Worm (Caenorhabditis elegans): ENCODE measurements around the gene git-1.

DNA sequence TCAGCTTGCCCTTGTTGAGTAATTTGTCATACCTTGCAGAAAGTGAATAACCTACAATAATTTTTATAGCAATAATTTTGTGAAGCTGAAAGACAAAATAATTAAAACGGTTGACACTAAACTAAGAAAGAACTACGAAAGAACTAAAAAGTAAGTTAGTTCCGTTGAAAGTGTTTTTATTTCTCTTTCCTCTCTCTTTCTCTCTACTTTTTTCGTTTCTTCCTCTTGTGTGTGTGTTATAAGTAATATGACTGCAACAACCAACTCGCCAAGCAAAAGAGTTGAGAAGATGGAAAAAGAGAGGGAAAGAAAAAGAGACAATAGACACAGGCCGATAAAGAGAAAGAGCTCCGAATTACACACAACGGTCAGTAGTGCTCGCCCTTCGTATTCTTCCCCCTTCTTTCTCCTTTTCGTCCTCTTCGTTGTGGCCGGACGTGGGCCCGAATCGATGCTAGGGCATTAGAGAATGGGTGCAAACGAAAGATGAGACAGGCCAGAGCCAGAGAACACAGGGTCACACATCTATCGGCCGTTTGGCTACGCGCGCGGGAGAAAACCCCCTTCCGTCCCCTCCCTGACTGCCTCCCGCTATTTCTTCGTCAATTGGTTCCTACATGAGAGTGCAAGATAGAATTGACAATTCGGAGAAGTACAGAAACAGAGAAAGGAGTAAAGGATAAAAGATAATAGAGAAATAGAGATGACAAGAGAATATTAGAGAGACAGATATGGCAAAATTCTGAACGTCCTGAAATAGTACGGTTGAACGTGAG, 30.7 kb downstream of the git-1 start, which contains the start of gene syd-2:
- TF ChIP-seq nhr-25 (tag; optimal IDR thresholded peaks at IDR 0.05; ENCODE audit: borderline replicate concordance, insufficient read depth) (peak; percentile 11), nhr-28 (tag; optimal IDR thresholded peaks at IDR 0.05) (peak; percentile 72), skn-1 (tag; optimal IDR thresholded peaks at IDR 0.05) (no peak), lin-15B (tag; optimal IDR thresholded peaks at IDR 0.05) (no peak), nhr-11 (tag; optimal IDR thresholded peaks at IDR 0.05) (peak; percentile 57), lin-13 (GFP tag; optimal IDR thresholded peaks at IDR 0.05) (no peak), dve-1 (tag; optimal IDR thresholded peaks at IDR 0.05; ENCODE audit: insufficient read depth) (peak; percentile 6), nhr-111 (GFP tag; optimal IDR thresholded peaks at IDR 0.05) (no peak), aha-1 (tag) (peak; percentile 91)

Data from whole organism, L4 larva.